Worm (Caenorhabditis elegans) whole organism, late embryonic: ENCODE measurements around the gene mig-18.

Experiments
- ama-1 ChIP-seq: fragments of 150-350 bp; optimal IDR thresholded peaks from 2 replicates; lab custom pipeline; 2014
- ceh-18 ChIP-seq: sonication (generic microtip); optimal IDR thresholded peaks from 2 replicates; lab custom pipeline; 2016; ENCODE audit warnings: missing genetic modification characterization, missing compliant biosample characterization
- fkh-10 ChIP-seq: fragments of 150-350 bp; optimal IDR thresholded peaks from 2 replicates; lab custom pipeline; 2014; ENCODE audit warnings: missing biosample characterization, missing genetic modification reagents, missing genetic modification characterization
- nfya-1 ChIP-seq: sonication (generic microtip); optimal IDR thresholded peaks from 2 replicates; lab custom pipeline; 2017; ENCODE audit warnings: missing genetic modification characterization, mild to moderate bottlenecking, missing compliant biosample characterization, antibody characterized with exemption, moderate library complexity
- nhr-11 ChIP-seq: fragments of 150-350 bp; optimal IDR thresholded peaks from 2 replicates; lab custom pipeline; 2014; ENCODE audit warnings: missing biosample characterization, missing genetic modification characterization
- pha-4 ChIP-seq: fragments of 150-350 bp; optimal IDR thresholded peaks from 2 replicates; lab custom pipeline; 2018; ENCODE audit warnings: missing biosample characterization, missing genetic modification reagents, missing genetic modification characterization
- syd-9 ChIP-seq: sonication (generic microtip); optimal IDR thresholded peaks from 2 replicates; lab custom pipeline; 2016; ENCODE audit warnings: mild to moderate bottlenecking, missing genetic modification characterization, moderate library complexity, missing compliant biosample characterization
- zip-5 ChIP-seq: sonication (generic microtip); optimal IDR thresholded peaks from 2 replicates; lab custom pipeline; 2016; ENCODE audit warnings: missing genetic modification characterization, missing compliant biosample characterization

DNA sequence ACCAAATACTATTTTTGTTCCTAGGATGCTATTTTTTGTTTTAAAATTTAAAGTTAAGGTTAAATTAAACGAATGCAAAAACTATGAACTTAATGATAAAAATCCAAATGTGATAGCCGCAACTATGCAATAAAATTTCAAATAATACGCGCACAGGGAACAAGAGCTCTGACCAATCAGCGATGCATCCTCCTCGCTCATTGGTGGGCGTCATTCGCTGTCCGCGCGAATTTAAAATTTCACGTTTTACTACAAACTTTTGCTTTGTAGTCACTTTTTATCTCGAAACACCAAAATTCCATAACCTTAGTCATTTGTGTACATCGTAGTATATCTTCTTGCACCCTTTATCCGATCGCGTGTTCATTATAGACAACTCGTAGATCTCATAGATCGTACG, 19.9 kb upstream of the mig-18 start:
- no peak for TF ChIP-seq zip-5
- no peak for TF ChIP-seq nhr-11 (tag; lab: Kevin White, UChicago)
- TF ChIP-seq fkh-10 (GFP tag; lab: Kevin White, UChicago), result no peak
- TF ChIP-seq ceh-18, result no peak
- no peak for TF ChIP-seq pha-4 (tag; lab: Kevin White, UChicago)
- TF ChIP-seq nfya-1 (tag; lab: Kevin White, UChicago), result peak; percentile 58
- TF ChIP-seq ama-1 (lab: Kevin White, UChicago), result no peak
- no peak for TF ChIP-seq syd-9 (tag; lab: Kevin White, UChicago)
